Fruit fly (Drosophila melanogaster) whole organism: ENCODE measurements around the gene CG13305.

Experiments
- CG8478 ChIP-seq: fragments of >200 bp; optimal IDR thresholded peaks from 2 replicates; lab custom pipeline; 2018; ENCODE audit warnings: inconsistent platforms
- Dll ChIP-seq: fragments of >200 bp; optimal IDR thresholded peaks from 2 replicates; lab custom pipeline; 2017
- EcR ChIP-seq, 2 experiments: fragments of >200 bp; optimal IDR thresholded peaks; 2 replicates each; lab custom pipeline; 2017; ENCODE audit warnings: missing biosample characterization in 2 of 2, missing genetic modification characterization in 2 of 2, missing genetic modification reagents in 2 of 2
- psq ChIP-seq: fragments of >200 bp; optimal IDR thresholded peaks from 2 replicates; lab custom pipeline; 2017
- usp ChIP-seq: fragments of >200 bp; optimal IDR thresholded peaks from 2 replicates; lab custom pipeline; 2017; ENCODE audit warnings: missing biosample characterization, missing genetic modification characterization, mixed read lengths

- TF ChIP-seq EcR (GFP tag; optimal IDR thresholded peaks at IDR 0.05; lab: Kevin White, UChicago) = no peak
- no peak for TF ChIP-seq psq (lab: Kevin White, UChicago)
- no peak for TF ChIP-seq CG8478 (lab: Kevin White, UChicago)
- no peak for TF ChIP-seq Dll (lab: Kevin White, UChicago)
- no peak for TF ChIP-seq usp (GFP tag; lab: Kevin White, UChicago)
These were observed 33.7 kb upstream of the CG13305 start for dm6 chr3L:8680353-8680752.
